Worm (Caenorhabditis elegans): Measurements from ENCODE around the gene F11G11.4.
"Not testable (repeated sequence)": the region's sequence is repeated elsewhere in the genome, so short reads cannot be mapped to it uniquely, and the experiment has no call there.

F11G11.4 gene

DNA sequence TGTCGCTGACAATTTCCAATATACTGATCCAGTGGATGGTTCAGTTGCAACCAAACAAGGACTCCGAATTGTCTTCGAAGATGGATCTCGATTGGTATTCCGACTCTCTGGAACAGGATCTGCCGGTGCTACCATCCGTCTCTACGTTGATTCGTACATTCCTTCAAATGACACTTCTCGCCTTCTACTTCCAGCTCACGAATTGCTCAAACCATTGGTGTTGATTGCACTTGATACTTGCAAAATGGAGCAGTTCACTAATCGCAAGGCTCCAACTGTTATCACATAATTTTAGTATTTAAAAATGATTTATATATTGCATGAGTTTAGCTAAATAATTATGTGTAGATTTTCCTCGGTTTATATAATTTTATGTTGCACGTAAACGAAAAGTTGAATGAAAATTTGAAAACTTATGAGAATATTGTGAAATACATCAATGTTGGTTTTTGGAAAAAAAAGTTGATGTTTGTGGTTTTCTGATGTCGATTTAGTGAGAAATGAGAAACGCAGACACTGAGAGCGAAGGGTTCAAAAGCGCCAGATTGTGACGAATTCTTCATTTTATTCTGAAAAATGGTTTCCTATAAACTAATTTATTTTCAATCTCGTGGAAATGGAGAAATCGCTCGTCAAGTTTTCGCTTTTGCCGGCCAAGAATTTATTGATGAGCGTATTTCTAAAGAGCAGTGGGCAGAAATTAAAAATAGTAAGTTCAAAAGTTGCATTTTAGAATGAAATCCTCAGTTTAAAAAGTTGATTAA, 30.8 kb downstream of the F11G11.4 start, which contains the start of gene gst-9:
gst-9 (plus strand) TSS at position 574 of the 764 bp plus-strand sequence.
- TF ChIP-seq unc-62 (GFP tag; optimal IDR thresholded peaks at IDR 0.05), result no peak
- no peak for TF ChIP-seq unc-120 (tag; optimal IDR thresholded peaks at IDR 0.05; ENCODE audit: poor library complexity, severe bottlenecking)
- TF ChIP-seq unc-39 (tag; optimal IDR thresholded peaks at IDR 0.05), result no peak
- TF ChIP-seq cnd-1 (tag; optimal IDR thresholded peaks at IDR 0.05), result no peak
- no peak for TF ChIP-seq snpc-4 (tag; optimal IDR thresholded peaks at IDR 0.05)
- TF ChIP-seq lsy-2 (tag; optimal IDR thresholded peaks at IDR 0.05), result no peak

DNA sequence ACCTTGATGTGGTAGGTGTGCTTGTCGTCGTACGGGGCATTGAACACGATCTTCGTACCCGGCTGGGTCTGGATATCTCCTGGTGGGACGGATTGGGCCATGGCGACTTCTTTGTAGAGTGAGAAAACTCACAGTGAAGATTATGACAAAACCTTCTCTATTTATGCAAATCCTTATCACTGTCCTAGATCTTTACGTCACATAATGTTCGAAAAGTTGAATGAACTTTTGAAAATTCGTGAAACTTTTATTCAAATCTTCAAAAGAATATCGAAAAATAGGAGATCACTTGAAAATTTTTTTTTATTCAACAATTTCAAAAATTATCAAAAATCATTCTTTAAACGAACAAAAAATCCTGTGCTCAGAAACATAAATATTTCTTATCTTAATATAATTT, 32.2 kb downstream of the F11G11.4 start, which contains the start of gene msp-33:
msp-33 (minus strand) TSS at position 101 of the 400 bp plus-strand sequence.
- no peak for TF ChIP-seq ceh-39 (tag; optimal IDR thresholded peaks at IDR 0.05)
- TF ChIP-seq ham-2 (GFP tag; optimal IDR thresholded peaks at IDR 0.05), result no peak
- TF ChIP-seq sptf-1 (tag; optimal IDR thresholded peaks at IDR 0.05), result no peak
- TF ChIP-seq lin-13 (tag; optimal IDR thresholded peaks at IDR 0.05), result no peak
- TF ChIP-seq cnd-1 (tag; optimal IDR thresholded peaks at IDR 0.05), result no peak
- TF ChIP-seq tbx-8 (GFP tag; optimal IDR thresholded peaks at IDR 0.05), result no peak
- TF ChIP-seq unc-120 (tag; optimal IDR thresholded peaks at IDR 0.05; ENCODE audit: poor library complexity, severe bottlenecking), result no peak
- TF ChIP-seq bed-3 (GFP tag; optimal IDR thresholded peaks at IDR 0.05), result no peak
- no peak for TF ChIP-seq hlh-1 (tag; optimal IDR thresholded peaks at IDR 0.05)
- TF ChIP-seq flh-1 (GFP tag; optimal IDR thresholded peaks at IDR 0.05), result no peak
- TF ChIP-seq mab-5 (tag; optimal IDR thresholded peaks at IDR 0.05), result no peak
- no peak for TF ChIP-seq ces-1 (GFP tag; optimal IDR thresholded peaks at IDR 0.05)
- TF ChIP-seq nhr-2 (tag; optimal IDR thresholded peaks at IDR 0.05), result no peak
- no peak for TF ChIP-seq mls-2 (tag; optimal IDR thresholded peaks at IDR 0.05)
- no peak for TF ChIP-seq unc-39 (tag; optimal IDR thresholded peaks at IDR 0.05)
- no peak for TF ChIP-seq elt-3 (tag; optimal IDR thresholded peaks at IDR 0.05)
- no peak for TF ChIP-seq mep-1 (tag; optimal IDR thresholded peaks at IDR 0.05)
- TF ChIP-seq ztf-11 (tag; optimal IDR thresholded peaks at IDR 0.05), result no peak

ce11 chrII:4898529-4898928, 38.1 kb downstream of the F11G11.4 start, which contains the start of gene msp-32:
Gene msp-32 (plus strand): TSS chrII:4898829.
- TF ChIP-seq unc-39 (tag; optimal IDR thresholded peaks at IDR 0.05); elt-1 (tag; optimal IDR thresholded peaks at IDR 0.05; ENCODE audit: borderline replicate concordance, insufficient read depth); blmp-1 (tag; optimal IDR thresholded peaks at IDR 0.05): not testable (repeated sequence)

DNA sequence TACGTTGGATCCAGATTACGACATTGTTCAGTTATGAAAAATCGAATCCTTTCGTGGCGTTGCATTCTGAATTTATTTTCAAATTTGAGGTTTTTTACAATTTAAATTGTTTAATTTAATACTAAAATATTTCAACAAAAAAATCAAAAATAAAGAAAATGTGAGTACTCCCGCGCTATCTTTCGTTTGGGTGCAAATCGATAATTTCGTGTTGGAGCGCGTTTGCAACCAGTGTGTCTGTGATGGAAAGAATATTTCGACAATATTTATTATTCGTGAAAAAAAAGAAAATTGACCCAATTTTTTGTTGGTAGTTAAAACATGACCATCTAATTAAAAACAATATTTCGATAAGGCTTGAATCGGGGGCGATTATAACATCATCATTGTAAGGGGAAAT, 41.6 kb downstream of the F11G11.4 start, which contains the start of gene R05F9.9:
R05F9.9 (minus strand) TSS at position 66 of the 400 bp plus-strand sequence.
- TF ChIP-seq sem-2 (GFP tag; optimal IDR thresholded peaks at IDR 0.05), result no peak
- no peak for TF ChIP-seq drap-1 (GFP tag; optimal IDR thresholded peaks at IDR 0.05)
- no peak for TF ChIP-seq snpc-4 (tag; optimal IDR thresholded peaks at IDR 0.05)
- no peak for TF ChIP-seq nhr-237 (tag; optimal IDR thresholded peaks at IDR 0.05)
- peak; percentile 75 for TF ChIP-seq ceh-39 (tag; optimal IDR thresholded peaks at IDR 0.05)
- TF ChIP-seq elt-1 (tag; optimal IDR thresholded peaks at IDR 0.05; ENCODE audit: borderline replicate concordance, insufficient read depth), result no peak
- peak; percentile 46 for TF ChIP-seq mep-1 (tag; optimal IDR thresholded peaks at IDR 0.05)
- peak; percentile 37 for TF ChIP-seq lsy-2 (tag; optimal IDR thresholded peaks at IDR 0.05)
- TF ChIP-seq flh-1 (GFP tag; optimal IDR thresholded peaks at IDR 0.05), result no peak
- TF ChIP-seq unc-120 (tag; optimal IDR thresholded peaks at IDR 0.05; ENCODE audit: poor library complexity, severe bottlenecking), result no peak
- TF ChIP-seq mls-2 (tag; optimal IDR thresholded peaks at IDR 0.05), result no peak
- TF ChIP-seq ces-1 (GFP tag; optimal IDR thresholded peaks at IDR 0.05), result peak; percentile 29
- no peak for TF ChIP-seq tbx-8 (GFP tag; optimal IDR thresholded peaks at IDR 0.05)

DNA sequence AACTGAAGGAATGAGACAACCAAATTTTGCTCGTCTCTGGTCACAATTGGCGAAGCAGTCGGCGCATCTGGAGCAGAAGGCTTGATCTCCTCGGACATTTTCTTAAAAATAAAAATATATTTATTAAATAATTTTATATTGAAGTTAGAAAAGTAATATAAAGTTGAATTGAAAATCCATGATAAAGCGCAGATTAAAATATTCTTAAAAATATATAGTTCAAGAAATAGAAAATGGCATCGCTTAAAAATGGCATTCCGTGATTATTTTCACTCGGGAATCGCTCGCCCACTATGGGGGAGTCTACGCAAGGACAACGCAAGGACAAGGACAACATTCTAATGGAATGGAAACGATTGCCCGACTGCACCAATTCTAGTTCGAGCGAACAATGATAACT, 43.3 kb downstream of the F11G11.4 start, which contains the start of gene sgt-1:
sgt-1 (minus strand) TSS at position 101 of the 400 bp plus-strand sequence.
- TF ChIP-seq ceh-43 (GFP tag; optimal IDR thresholded peaks at IDR 0.05); pha-4 (tag; optimal IDR thresholded peaks at IDR 0.05); tbx-8 (GFP tag; optimal IDR thresholded peaks at IDR 0.05): not testable (repeated sequence)

All from whole organism, mixed stage, embryonic.